Worm (Caenorhabditis elegans) whole organism, mixed stage, embryonic: ENCODE data around the gene F56F10.1.

Source experiments
- M03D4.4 ChIP-seq: sonication (generic microtip); optimal IDR thresholded peaks from 2 replicates; lab custom pipeline; 2017; ENCODE audit warnings: mild to moderate bottlenecking, missing genetic modification characterization, missing compliant biosample characterization
- elt-1 ChIP-seq: sonication (generic microtip); optimal IDR thresholded peaks from 2 replicates; lab custom pipeline; 2017; ENCODE audit warnings: missing genetic modification characterization, mild to moderate bottlenecking, missing compliant biosample characterization, antibody characterized with exemption, moderate library complexity, borderline replicate concordance; ENCODE audit not compliant: insufficient read depth
- nhr-12 ChIP-seq: fragments of 150-350 bp; optimal IDR thresholded peaks from 2 replicates; lab custom pipeline; 2014; ENCODE audit warnings: missing biosample characterization, missing genetic modification characterization
- nhr-28 ChIP-seq: fragments of 150-350 bp; optimal IDR thresholded peaks from 2 replicates; lab custom pipeline; 2014; ENCODE audit warnings: missing biosample characterization, missing genetic modification characterization
- nhr-76 ChIP-seq: sonication (generic microtip); optimal IDR thresholded peaks from 2 replicates; lab custom pipeline; 2017; ENCODE audit warnings: missing biosample characterization, missing genetic modification characterization
- snpc-4 ChIP-seq: fragments of 150-350 bp; optimal IDR thresholded peaks from 2 replicates; lab custom pipeline; 2014; ENCODE audit warnings: missing biosample characterization, missing genetic modification characterization
- sptf-1 ChIP-seq: sonication (generic microtip); optimal IDR thresholded peaks from 2 replicates; lab custom pipeline; 2017; ENCODE audit warnings: mild to moderate bottlenecking, missing genetic modification characterization, moderate library complexity, missing compliant biosample characterization

DNA sequence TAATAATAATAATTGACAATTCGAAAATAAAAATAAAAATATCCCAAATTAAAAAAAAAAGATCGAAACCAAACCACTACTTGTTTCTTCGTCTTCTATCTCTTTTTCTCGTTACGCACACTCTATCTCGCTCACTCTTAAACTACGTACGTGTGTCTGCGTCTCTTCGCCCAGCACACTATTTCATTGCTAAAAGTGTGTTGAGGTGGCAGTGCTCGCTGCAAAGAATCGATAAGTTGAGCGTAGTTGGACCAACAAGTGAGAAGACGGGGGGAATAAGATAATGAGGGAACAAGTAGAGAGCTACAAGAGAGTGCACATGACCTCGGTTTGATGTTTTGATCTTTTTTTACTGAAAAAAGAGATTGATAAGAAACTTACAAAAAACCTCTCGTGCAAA lies 46.5 kb upstream of the F56F10.1 start:
- no peak for TF ChIP-seq nhr-28
- TF ChIP-seq nhr-12 (tag; lab: Kevin White, UChicago) = no peak
- TF ChIP-seq M03D4.4 (tag; lab: Kevin White, UChicago) = no peak
- TF ChIP-seq elt-1 (tag; lab: Kevin White, UChicago) = no peak
- no peak for TF ChIP-seq sptf-1 (tag; lab: Kevin White, UChicago)
- no peak for TF ChIP-seq nhr-76
- no peak for TF ChIP-seq snpc-4
